Fruit fly (Drosophila melanogaster) whole organism, adult: ENCODE data around the gene mfas.
A peak's percentile ranks its signal among the peaks of the same experiment; 100 is the strongest.

Experiments
- CG11617 ChIP-seq: fragments of 200-800 bp; sonication (Bioruptor generic); optimal IDR thresholded peaks from 2 replicates; lab custom pipeline; 2017; ENCODE audit warnings: mild to moderate bottlenecking, missing biosample characterization, missing genetic modification reagents, missing genetic modification characterization
- CG12768 ChIP-seq: fragments of 200-800 bp; sonication (Bioruptor generic); optimal IDR thresholded peaks from 2 replicates; lab custom pipeline; 2017; ENCODE audit warnings: missing biosample characterization, missing genetic modification characterization, mild to moderate bottlenecking, moderate library complexity, missing genetic modification reagents
- CG7045 ChIP-seq: fragments of 200-800 bp; sonication (Bioruptor generic); optimal IDR thresholded peaks from 2 replicates; lab custom pipeline; 2017; ENCODE audit warnings: missing biosample characterization, mild to moderate bottlenecking, missing genetic modification characterization
- Hr96 ChIP-seq: fragments of 200-800 bp; sonication (Bioruptor generic); optimal IDR thresholded peaks from 2 replicates; lab custom pipeline; 2016; ENCODE audit warnings: missing biosample characterization, missing genetic modification characterization
- pad ChIP-seq: fragments of 200-800 bp; sonication (Bioruptor generic); optimal IDR thresholded peaks from 3 replicates; lab custom pipeline; 2017; ENCODE audit warnings: missing biosample characterization, missing genetic modification characterization, mild to moderate bottlenecking, moderate library complexity, missing genetic modification reagents
- tj ChIP-seq: fragments of 200-800 bp; sonication (Bioruptor generic); optimal IDR thresholded peaks from 3 replicates; lab custom pipeline; 2017; ENCODE audit warnings: missing biosample characterization, mild to moderate bottlenecking, missing genetic modification characterization, moderate library complexity

dm6 chr3R:11969217-11969616, 23.9 kb downstream of the mfas start:
- TF ChIP-seq CG7045 (GFP tag; lab: Kevin White, UChicago): peak; percentile 15
- TF ChIP-seq CG11617 (GFP tag; lab: Kevin White, UChicago): peak; percentile 29
- TF ChIP-seq pad: no peak
- TF ChIP-seq CG12768 (GFP tag; lab: Kevin White, UChicago): peak; percentile 8
- no peak for TF ChIP-seq tj (GFP tag; lab: Kevin White, UChicago)
- TF ChIP-seq Hr96 (GFP tag; lab: Kevin White, UChicago): peak; percentile 25
